Worm (Caenorhabditis elegans) whole organism, L1 larva: Measurements from ENCODE around the gene str-143.
A peak's percentile ranks its signal among the peaks of the same experiment; 100 is the strongest.

Experiments
- C04F5.9 ChIP-seq: sonication (generic microtip); optimal IDR thresholded peaks from 2 replicates; lab custom pipeline; 2016; ENCODE audit warnings: missing genetic modification characterization, missing compliant biosample characterization
- C16A3.4 ChIP-seq: fragments of 150-350 bp; optimal IDR thresholded peaks from 2 replicates; lab custom pipeline; 2014; ENCODE audit warnings: missing biosample characterization, missing genetic modification characterization
- C34B4.2 ChIP-seq: sonication (generic microtip); optimal IDR thresholded peaks from 2 replicates; lab custom pipeline; 2017; ENCODE audit warnings: mild to moderate bottlenecking, missing genetic modification characterization, missing compliant biosample characterization
- Y116A8C.19 ChIP-seq: sonication (generic microtip); optimal IDR thresholded peaks from 2 replicates; lab custom pipeline; 2016; ENCODE audit warnings: missing compliant biosample characterization, missing genetic modification characterization, borderline replicate concordance
- alr-1 ChIP-seq: fragments of 200-800 bp; sonication (Bioruptor generic); optimal IDR thresholded peaks from 2 replicates; lab custom pipeline; 2018; ENCODE audit warnings: borderline replicate concordance, mild to moderate bottlenecking, missing genetic modification characterization, missing compliant biosample characterization
- blmp-1 ChIP-seq: fragments of 150-350 bp; optimal IDR thresholded peaks from 2 replicates; lab custom pipeline; 2014; ENCODE audit warnings: missing biosample characterization, missing genetic modification characterization
- ceh-8 ChIP-seq: fragments of 200-800 bp; sonication (Bioruptor generic); optimal IDR thresholded peaks from 2 replicates; lab custom pipeline; 2018; ENCODE audit warnings: mild to moderate bottlenecking, missing genetic modification characterization, moderate library complexity, missing compliant biosample characterization
- ceh-88 ChIP-seq: fragments of 200-800 bp; sonication (Bioruptor generic); IDR thresholded peaks from 2 replicates; pipeline ENCODE4 v1.3.6; 2022; ENCODE audit warnings: missing genetic modification characterization, missing compliant biosample characterization
- ces-1 ChIP-seq: fragments of 150-350 bp; optimal IDR thresholded peaks from 2 replicates; lab custom pipeline; 2014; ENCODE audit warnings: missing biosample characterization, missing genetic modification reagents, missing genetic modification characterization
- dpl-1 ChIP-seq, 3 experiments: fragments of 150-350 bp in 2 of 3; sonication (generic microtip) in 1 of 3; optimal IDR thresholded peaks; 2 replicates each; lab custom pipeline; 2014 to 2017; ENCODE audit warnings: missing biosample characterization in 3 of 3, missing genetic modification characterization in 3 of 3, missing genetic modification reagents in 3 of 3
- efl-1 ChIP-seq, 4 experiments: fragments of 150-350 bp; optimal IDR thresholded peaks in 3 of 4; peaks in 1 of 4; 1 replicate in 1 of 4; 2 replicates in 3 of 4; lab custom pipeline; 2014; ENCODE audit warnings: missing biosample characterization in 2 of 4, missing genetic modification characterization in 2 of 4, missing genetic modification reagents in 2 of 4
- elt-2 ChIP-seq: sonication (generic microtip); optimal IDR thresholded peaks from 2 replicates; lab custom pipeline; 2016; ENCODE audit warnings: missing genetic modification characterization, mild to moderate bottlenecking, inconsistent platforms, missing compliant biosample characterization, missing genetic modification reagents
- elt-3 ChIP-seq, 6 experiments: fragments of 150-350 bp in 1 of 6; sonication (generic microtip); optimal IDR thresholded peaks; 2 replicates each; lab custom pipeline; 2017 to 2018; ENCODE audit warnings: missing biosample characterization in 6 of 6, missing genetic modification characterization in 6 of 6, inconsistent platforms in 1 of 6
- fkh-10 ChIP-seq: sonication (generic microtip); optimal IDR thresholded peaks from 2 replicates; lab custom pipeline; 2017; ENCODE audit warnings: missing biosample characterization, missing genetic modification reagents, missing genetic modification characterization
- fos-1 ChIP-seq: fragments of 150-350 bp; optimal IDR thresholded peaks from 2 replicates; lab custom pipeline; 2014; ENCODE audit warnings: missing biosample characterization, missing genetic modification characterization
- grh-1 ChIP-seq: fragments of 200-800 bp; sonication (Bioruptor generic); IDR thresholded peaks from 2 replicates; pipeline ENCODE4 v1.3.6; 2022; ENCODE audit warnings: missing genetic modification reagents, missing genetic modification characterization, missing compliant biosample characterization
- hlh-4 ChIP-seq: sonication (generic microtip); optimal IDR thresholded peaks from 2 replicates; lab custom pipeline; 2016; ENCODE audit warnings: mild to moderate bottlenecking, missing genetic modification characterization, missing compliant biosample characterization
- hpl-2 ChIP-seq: fragments of 150-350 bp; optimal IDR thresholded peaks from 2 replicates; lab custom pipeline; 2014; ENCODE audit warnings: missing biosample characterization, missing genetic modification reagents, missing genetic modification characterization
- isw-1 ChIP-seq: fragments of 200-800 bp; sonication (Bioruptor generic); IDR thresholded peaks from 2 replicates; pipeline ENCODE4 v1.3.6; 2022; ENCODE audit warnings: missing genetic modification characterization, missing compliant biosample characterization
- lin-14 ChIP-seq: fragments of 200-800 bp; sonication (Bioruptor generic); optimal IDR thresholded peaks from 2 replicates; lab custom pipeline; 2018; ENCODE audit warnings: mild to moderate bottlenecking, missing genetic modification characterization, moderate library complexity, missing compliant biosample characterization
- mab-9 ChIP-seq: fragments of 200-800 bp; sonication (Bioruptor generic); IDR thresholded peaks from 2 replicates; pipeline ENCODE4 v1.3.6; 2022; ENCODE audit warnings: missing genetic modification reagents, missing genetic modification characterization, missing compliant biosample characterization
- mdl-1 ChIP-seq, 2 experiments: fragments of 150-350 bp; optimal IDR thresholded peaks; 2 replicates each; lab custom pipeline; 2014 to 2017; ENCODE audit warnings: missing biosample characterization in 2 of 2, missing genetic modification characterization in 2 of 2, inconsistent platforms in 1 of 2
- mep-1 ChIP-seq: fragments of 150-350 bp; optimal IDR thresholded peaks from 2 replicates; lab custom pipeline; 2014; ENCODE audit warnings: missing biosample characterization, missing genetic modification characterization
- nhr-12 ChIP-seq: sonication (generic microtip); optimal IDR thresholded peaks from 2 replicates; lab custom pipeline; 2017; ENCODE audit warnings: missing biosample characterization, missing genetic modification characterization
- nhr-19 ChIP-seq: fragments of 200-800 bp; sonication (Bioruptor generic); conservative IDR thresholded peaks from 2 replicates; pipeline ENCODE4 v1.3.6; 2022; ENCODE audit warnings: missing genetic modification characterization, missing compliant biosample characterization
- nhr-20 ChIP-seq: sonication (generic microtip); optimal IDR thresholded peaks from 2 replicates; lab custom pipeline; 2016; ENCODE audit warnings: mild to moderate bottlenecking, missing genetic modification characterization, missing compliant biosample characterization
- nhr-71 ChIP-seq: sonication (generic microtip); optimal IDR thresholded peaks from 2 replicates; lab custom pipeline; 2016; ENCODE audit warnings: mild to moderate bottlenecking, missing genetic modification characterization, moderate library complexity, missing compliant biosample characterization
- nhr-85 ChIP-seq: sonication (generic microtip); peaks from one replicate; lab custom pipeline; 2016; ENCODE audit warnings: missing genetic modification characterization, inconsistent platforms, missing compliant biosample characterization
- pag-3 ChIP-seq: sonication (generic microtip); optimal IDR thresholded peaks from 2 replicates; lab custom pipeline; 2017; ENCODE audit warnings: missing genetic modification characterization, mild to moderate bottlenecking, missing compliant biosample characterization, antibody characterized with exemption, borderline replicate concordance; ENCODE audit not compliant: insufficient read depth
- pqm-1 ChIP-seq: sonication (generic microtip); optimal IDR thresholded peaks from 3 replicates; lab custom pipeline; 2017; ENCODE audit warnings: missing biosample characterization, missing genetic modification characterization
- snpc-4 ChIP-seq: fragments of 150-350 bp; optimal IDR thresholded peaks from 2 replicates; lab custom pipeline; 2014; ENCODE audit warnings: missing biosample characterization, missing genetic modification characterization
- snu-23 ChIP-seq: sonication (generic microtip); optimal IDR thresholded peaks from 2 replicates; lab custom pipeline; 2016; ENCODE audit warnings: missing genetic modification characterization, missing compliant biosample characterization
- sox-4 ChIP-seq: sonication (generic microtip); optimal IDR thresholded peaks from 2 replicates; lab custom pipeline; 2016; ENCODE audit warnings: missing genetic modification characterization, missing compliant biosample characterization
- sptf-1 ChIP-seq: fragments of 150-350 bp; optimal IDR thresholded peaks from 2 replicates; lab custom pipeline; 2014; ENCODE audit warnings: missing biosample characterization, missing genetic modification characterization
- sup-37 ChIP-seq: fragments of 200-800 bp; sonication (Bioruptor generic); optimal IDR thresholded peaks from 2 replicates; lab custom pipeline; 2018; ENCODE audit warnings: mild to moderate bottlenecking, missing genetic modification characterization, missing compliant biosample characterization
- swsn-7 ChIP-seq: sonication (generic microtip); optimal IDR thresholded peaks from 2 replicates; lab custom pipeline; 2016; ENCODE audit warnings: missing genetic modification characterization, missing compliant biosample characterization
- unc-130 ChIP-seq: fragments of 150-350 bp; optimal IDR thresholded peaks from 2 replicates; lab custom pipeline; 2017; ENCODE audit warnings: missing biosample characterization, missing genetic modification characterization, inconsistent platforms
- unc-30 ChIP-seq: sonication (generic microtip); optimal IDR thresholded peaks from 2 replicates; lab custom pipeline; 2017; ENCODE audit warnings: missing biosample characterization, missing genetic modification characterization
- unc-86 ChIP-seq: sonication (generic microtip); optimal IDR thresholded peaks from 2 replicates; lab custom pipeline; 2016; ENCODE audit warnings: missing genetic modification characterization, missing compliant biosample characterization
- vab-15 ChIP-seq: sonication (generic microtip); optimal IDR thresholded peaks from 2 replicates; lab custom pipeline; 2017; ENCODE audit warnings: missing genotype, mild to moderate bottlenecking, missing genetic modification characterization, missing compliant biosample characterization
- xbp-1 ChIP-seq: sonication (generic microtip); optimal IDR thresholded peaks from 2 replicates; lab custom pipeline; 2016; ENCODE audit warnings: missing genetic modification characterization, missing compliant biosample characterization
- zag-1 ChIP-seq: fragments of 150-350 bp; optimal IDR thresholded peaks from 2 replicates; lab custom pipeline; 2014; ENCODE audit warnings: missing biosample characterization, missing genetic modification characterization
- ztf-11 ChIP-seq, 2 experiments: sonication (generic microtip); optimal IDR thresholded peaks; 2 replicates each; lab custom pipeline; 2016 to 2017; ENCODE audit warnings: missing genetic modification characterization in 2 of 2, missing biosample characterization in 1 of 2, missing compliant biosample characterization in 1 of 2
- ztf-4 ChIP-seq: fragments of 150-350 bp; optimal IDR thresholded peaks from 2 replicates; lab custom pipeline; 2014; ENCODE audit warnings: missing biosample characterization, missing genetic modification characterization

str-143 gene

ce11 chrV:8046706-8047105, 22.8 kb downstream of the str-143 start, which contains the start of gene ZC513.3:
ZC513.3 (plus strand) TSS chrV:8047006.
- TF ChIP-seq xbp-1, result no peak
- no peak for TF ChIP-seq unc-86
- TF ChIP-seq pag-3 (tag; lab: Kevin White, UChicago), result no peak
- TF ChIP-seq sox-4, result no peak
- no peak for TF ChIP-seq ztf-4 (tag; lab: Kevin White, UChicago)
- no peak for TF ChIP-seq C34B4.2
- no peak for TF ChIP-seq C04F5.9
- TF ChIP-seq elt-3 (tag; optimal IDR thresholded peaks at IDR 0.05; lab: Kevin White, UChicago), result no peak
- no peak for TF ChIP-seq isw-1

- peak; percentile 61 for TF ChIP-seq lin-14 (GFP tag; lab: Kevin White, UChicago)
- peak; percentile 84 for TF ChIP-seq nhr-85 (tag; lab: Kevin White, UChicago)
- TF ChIP-seq isw-1, result no peak
- TF ChIP-seq efl-1 (optimal IDR thresholded peaks at IDR 0.05; lab: Kevin White, UChicago), result no peak
- peak in 1 of 2 experiments; percentile 66 for TF ChIP-seq efl-1 (GFP tag; optimal IDR thresholded peaks at IDR 0.05 in 1 of 2; lab: Kevin White, UChicago)
- 0 out of 2 replicates have a peak, but pooled peaks have one; percentile 7 for TF ChIP-seq grh-1
- TF ChIP-seq Y116A8C.19 (tag; lab: Kevin White, UChicago), result no peak
- peak; percentile 68 for TF ChIP-seq blmp-1 (tag; lab: Kevin White, UChicago)
- no peak for TF ChIP-seq dpl-1 (GFP tag; optimal IDR thresholded peaks at IDR 0.05; lab: Kevin White, UChicago)
- peak; percentile 10 for TF ChIP-seq nhr-20 (tag; lab: Kevin White, UChicago)
- TF ChIP-seq snu-23, result peak; percentile 2
- peak; percentile 46 for TF ChIP-seq mep-1 (tag; lab: Kevin White, UChicago)
These were observed 24.6 kb downstream of the str-143 start for ce11 chrV:8044957-8045356.

ce11 chrV:8043664-8044063, 25.9 kb downstream of the str-143 start:
- no peak for TF ChIP-seq nhr-12 (tag; lab: Kevin White, UChicago)
- no peak for TF ChIP-seq fkh-10 (GFP tag; lab: Kevin White, UChicago)
- TF ChIP-seq nhr-85 (tag; lab: Kevin White, UChicago), result no peak
- no peak for TF ChIP-seq Y116A8C.19 (tag; lab: Kevin White, UChicago)
- peak in 2 of 6 experiments; percentile 33 to 36 for TF ChIP-seq elt-3 (tag; optimal IDR thresholded peaks at IDR 0.05; lab: Kevin White, UChicago)
- no peak for TF ChIP-seq sptf-1 (tag; lab: Kevin White, UChicago)
- no peak for TF ChIP-seq fos-1 (tag; lab: Kevin White, UChicago)
- TF ChIP-seq nhr-19 (GFP tag; lab: Robert Waterston, UW), result no peak
- no peak for TF ChIP-seq snpc-4 (tag; lab: Kevin White, UChicago)
- TF ChIP-seq nhr-20 (tag; lab: Kevin White, UChicago), result peak; percentile 35
- no peak for TF ChIP-seq unc-30 (tag; lab: Kevin White, UChicago)
- TF ChIP-seq ztf-11 (tag; optimal IDR thresholded peaks at IDR 0.05; lab: Kevin White, UChicago), result no peak
- TF ChIP-seq snu-23, result peak; percentile 28
- no peak for TF ChIP-seq unc-86
- TF ChIP-seq swsn-7 (tag; lab: Kevin White, UChicago), result no peak
- no peak for TF ChIP-seq C16A3.4
- TF ChIP-seq xbp-1, result no peak
- no peak for TF ChIP-seq ceh-88 (GFP tag; lab: Robert Waterston, UW)
- no peak for TF ChIP-seq efl-1 (optimal IDR thresholded peaks at IDR 0.05; lab: Kevin White, UChicago)
- TF ChIP-seq efl-1 (GFP tag; optimal IDR thresholded peaks at IDR 0.05 in 1 of 2; lab: Kevin White, UChicago), result peak in 1 of 2 experiments; percentile 41
- TF ChIP-seq vab-15 (tag; lab: Kevin White, UChicago), result no peak
- TF ChIP-seq hlh-4, result no peak
- peak; percentile 92 for TF ChIP-seq blmp-1 (tag; lab: Kevin White, UChicago)
- TF ChIP-seq mdl-1 (tag; optimal IDR thresholded peaks at IDR 0.05; lab: Kevin White, UChicago), result no peak
- no peak for TF ChIP-seq mab-9 (GFP tag; lab: Robert Waterston, UW)
- TF ChIP-seq mep-1 (tag; lab: Kevin White, UChicago), result peak; percentile 38
- peak; percentile 15 for TF ChIP-seq nhr-71
- TF ChIP-seq ceh-8 (GFP tag; lab: Kevin White, UChicago), result no peak
- no peak for TF ChIP-seq alr-1 (tag; lab: Kevin White, UChicago)
- no peak for TF ChIP-seq sup-37 (GFP tag; lab: Kevin White, UChicago)
- no peak for TF ChIP-seq hpl-2 (GFP tag; lab: Kevin White, UChicago)
- TF ChIP-seq C34B4.2, result no peak
- TF ChIP-seq unc-130, result no peak
- TF ChIP-seq lin-14 (GFP tag; lab: Kevin White, UChicago), result peak; percentile 62
- no peak for TF ChIP-seq pqm-1 (tag; lab: Kevin White, UChicago)
- TF ChIP-seq zag-1 (tag; lab: Kevin White, UChicago), result no peak
- TF ChIP-seq elt-2 (tag; lab: Kevin White, UChicago), result no peak
- TF ChIP-seq ces-1 (GFP tag; lab: Kevin White, UChicago), result no peak
